Fruit fly (Drosophila melanogaster) whole organism, wandering third instar larva: ENCODE results near the gene APP-BP1.

Experiments used
- Abd-B ChIP-seq: fragments of >200 bp; optimal IDR thresholded peaks from 2 replicates; lab custom pipeline; 2017; ENCODE audit warnings: missing biosample characterization, missing genetic modification characterization
- CG32264 ChIP-seq: fragments of 200-800 bp; sonication (Bioruptor generic); optimal IDR thresholded peaks from 2 replicates; lab custom pipeline; 2016; ENCODE audit warnings: missing biosample characterization, missing genetic modification characterization
- CG9705 ChIP-seq: fragments of 200-800 bp; sonication (Bioruptor generic); optimal IDR thresholded peaks from 2 replicates; lab custom pipeline; 2018; ENCODE audit warnings: missing biosample characterization, mild to moderate bottlenecking, missing genetic modification characterization
- CrebA ChIP-seq: fragments of 200-800 bp; sonication (Bioruptor generic); optimal IDR thresholded peaks from 2 replicates; lab custom pipeline; 2016; ENCODE audit warnings: missing biosample characterization, mild to moderate bottlenecking, missing genetic modification characterization, borderline replicate concordance
- Dfd ChIP-seq: fragments of >200 bp; optimal IDR thresholded peaks from 2 replicates; lab custom pipeline; 2017; ENCODE audit warnings: missing biosample characterization, missing genetic modification characterization
- Dif ChIP-seq: fragments of 200-275, 200-300 bp; sonication (Bioruptor generic); optimal IDR thresholded peaks from 2 replicates; lab custom pipeline; 2018; ENCODE audit warnings: missing biosample characterization, missing genetic modification characterization; ENCODE audit not compliant: partially characterized antibody
- GATAd ChIP-seq: sonication (Bioruptor generic); optimal IDR thresholded peaks from 2 replicates; lab custom pipeline; 2016; ENCODE audit warnings: missing biosample characterization, missing genetic modification characterization
- HLH106 ChIP-seq: fragments of 200-800 bp; optimal IDR thresholded peaks from 3 replicates; lab custom pipeline; 2019; ENCODE audit warnings: missing biosample characterization, mild to moderate bottlenecking, missing genetic modification characterization, moderate library complexity
- Hnf4 ChIP-seq: fragments of 200-800 bp; sonication (Bioruptor generic); optimal IDR thresholded peaks from 2 replicates; lab custom pipeline; 2016; ENCODE audit warnings: missing biosample characterization, mild to moderate bottlenecking, missing genetic modification characterization
- Hr78 ChIP-seq: fragments of >200 bp; optimal IDR thresholded peaks from 2 replicates; lab custom pipeline; 2017; ENCODE audit warnings: missing biosample characterization, missing genetic modification characterization
- Hr83 ChIP-seq: fragments of 200-300 bp; sonication (Bioruptor generic); optimal IDR thresholded peaks from 2 replicates; lab custom pipeline; 2016; ENCODE audit warnings: missing biosample characterization, mild to moderate bottlenecking, missing genetic modification characterization, moderate library complexity; ENCODE audit not compliant: poor library complexity, severe bottlenecking
- Jra ChIP-seq: sonication (Bioruptor generic); optimal IDR thresholded peaks from 2 replicates; lab custom pipeline; 2016; ENCODE audit warnings: missing biosample characterization, missing genetic modification characterization
- Mio ChIP-seq: sonication (Bioruptor generic); optimal IDR thresholded peaks from 2 replicates; lab custom pipeline; 2016; ENCODE audit warnings: missing biosample characterization, missing genetic modification characterization
- Myc ChIP-seq: fragments of >200 bp; optimal IDR thresholded peaks from 2 replicates; lab custom pipeline; 2017
- N ChIP-seq: fragments of >200 bp; optimal IDR thresholded peaks from 2 replicates; lab custom pipeline; 2018; ENCODE audit warnings: missing biosample characterization, missing external identifiers, missing genetic modification characterization
- OdsH ChIP-seq: fragments of 200-800 bp; sonication (Bioruptor generic); optimal IDR thresholded peaks from 2 replicates; lab custom pipeline; 2016; ENCODE audit warnings: missing biosample characterization, mild to moderate bottlenecking, missing genetic modification characterization
- Rel ChIP-seq, 2 experiments: fragments of 200-800 bp; sonication (Bioruptor generic) in 1 of 2; optimal IDR thresholded peaks; 2 replicates in 1 of 2; 3 replicates in 1 of 2; lab custom pipeline; 2016 to 2019; ENCODE audit warnings: mild to moderate bottlenecking in 2 of 2, missing biosample characterization in 2 of 2, missing genetic modification characterization in 2 of 2, moderate library complexity in 1 of 2
- Sp1 ChIP-seq: fragments of 200-800 bp; sonication (Bioruptor generic); optimal IDR thresholded peaks from 3 replicates; lab custom pipeline; 2019; ENCODE audit warnings: missing biosample characterization, mild to moderate bottlenecking, missing genetic modification characterization, moderate library complexity
- Vsx2 ChIP-seq: fragments of 200-300, 225-300 bp; sonication (Bioruptor generic); optimal IDR thresholded peaks from 2 replicates; lab custom pipeline; 2018; ENCODE audit warnings: missing biosample characterization, missing genetic modification characterization; ENCODE audit not compliant: partially characterized antibody
- br ChIP-seq: fragments of 200-800 bp; sonication (Bioruptor generic); optimal IDR thresholded peaks from 2 replicates; lab custom pipeline; 2016; ENCODE audit warnings: missing biosample characterization, missing genetic modification characterization
- brk ChIP-seq: fragments of 200-800 bp; sonication (Bioruptor generic); optimal IDR thresholded peaks from 2 replicates; lab custom pipeline; 2016; ENCODE audit warnings: missing biosample characterization, mild to moderate bottlenecking, missing genetic modification characterization
- dl ChIP-seq, 2 experiments: fragments of 175-275, 200-275 bp in 1 of 2; fragments of 200-275 bp in 1 of 2; sonication (Bioruptor generic); optimal IDR thresholded peaks; lab custom pipeline; 2018; ENCODE audit warnings: mild to moderate bottlenecking in 2 of 2, missing biosample characterization in 2 of 2, missing genetic modification characterization in 2 of 2, moderate library complexity in 2 of 2; ENCODE audit not compliant: partially characterized antibody in 2 of 2, insufficient read depth in 1 of 2
- dmrt93B ChIP-seq: fragments of 200-800 bp; sonication (Bioruptor generic); optimal IDR thresholded peaks from 2 replicates; lab custom pipeline; 2018; ENCODE audit warnings: missing biosample characterization, mild to moderate bottlenecking, missing genetic modification characterization
- dsf ChIP-seq: sonication (Bioruptor generic); optimal IDR thresholded peaks from 2 replicates; lab custom pipeline; 2016; ENCODE audit warnings: missing biosample characterization, missing genetic modification characterization, borderline replicate concordance
- ey ChIP-seq: fragments of 200-800 bp; sonication (Bioruptor generic); optimal IDR thresholded peaks from 2 replicates; lab custom pipeline; 2016; ENCODE audit warnings: missing biosample characterization, missing genetic modification characterization
- foxo ChIP-seq, 2 experiments: fragments of 200-800 bp; sonication (Bioruptor generic); optimal IDR thresholded peaks; 2 replicates in 1 of 2; 3 replicates in 1 of 2; lab custom pipeline; 2016 to 2017; ENCODE audit warnings: missing biosample characterization in 2 of 2, missing genetic modification characterization in 2 of 2
- fru ChIP-seq: fragments of 200-800 bp; sonication (Bioruptor generic); optimal IDR thresholded peaks from 3 replicates; lab custom pipeline; 2016; ENCODE audit warnings: missing biosample characterization, mild to moderate bottlenecking, missing genetic modification characterization
- h ChIP-seq: fragments of 200-800 bp; sonication (Bioruptor generic); optimal IDR thresholded peaks from 3 replicates; lab custom pipeline; 2016; ENCODE audit warnings: missing biosample characterization, mild to moderate bottlenecking, missing genetic modification characterization
- jim ChIP-seq: fragments of 175-275, 200-325 bp; sonication (Bioruptor generic); optimal IDR thresholded peaks from 2 replicates; lab custom pipeline; 2016; ENCODE audit warnings: missing biosample characterization, mild to moderate bottlenecking, missing genetic modification characterization
- lola ChIP-seq: fragments of >200 bp; optimal IDR thresholded peaks from 2 replicates; lab custom pipeline; 2017; ENCODE audit warnings: missing biosample characterization, missing genetic modification characterization
- pan ChIP-seq: fragments of >200 bp; optimal IDR thresholded peaks from 2 replicates; lab custom pipeline; 2017
- psq ChIP-seq: fragments of 200-800 bp; sonication (Bioruptor generic); optimal IDR thresholded peaks from 3 replicates; lab custom pipeline; 2017; ENCODE audit warnings: missing biosample characterization, mild to moderate bottlenecking, missing genetic modification characterization, moderate library complexity
- rgr ChIP-seq: fragments of 200-800 bp; sonication (Bioruptor generic); optimal IDR thresholded peaks from 3 replicates; lab custom pipeline; 2016; ENCODE audit warnings: missing biosample characterization, mild to moderate bottlenecking, missing genetic modification characterization
- sage ChIP-seq: fragments of 200-800 bp; sonication (Bioruptor generic); optimal IDR thresholded peaks from 2 replicates; lab custom pipeline; 2016; ENCODE audit warnings: missing biosample characterization, mild to moderate bottlenecking, missing genetic modification characterization
- sv ChIP-seq: fragments of 200-800 bp; sonication (Bioruptor generic); optimal IDR thresholded peaks from 3 replicates; lab custom pipeline; 2016; ENCODE audit warnings: missing biosample characterization, missing genetic modification characterization
- tai ChIP-seq: sonication (Bioruptor generic); optimal IDR thresholded peaks from 2 replicates; lab custom pipeline; 2016; ENCODE audit warnings: missing biosample characterization, missing genetic modification characterization
- usp ChIP-seq: fragments of >200 bp; optimal IDR thresholded peaks from 2 replicates; lab custom pipeline; 2017; ENCODE audit warnings: missing biosample characterization, missing genetic modification characterization
- woc ChIP-seq: sonication (Bioruptor generic); optimal IDR thresholded peaks from 2 replicates; lab custom pipeline; 2016; ENCODE audit warnings: missing biosample characterization, mild to moderate bottlenecking, missing genetic modification characterization

APP-BP1 gene

dm6 chr3L:11052760-11053259 is 45.4 kb upstream of the APP-BP1 start:
- TF ChIP-seq Hr78 (GFP tag; lab: Kevin White, UChicago) (no peak), Myc (lab: Kevin White, UChicago) (no peak), dsf (GFP tag; lab: Kevin White, UChicago) (no peak), woc (GFP tag; lab: Kevin White, UChicago) (no peak), pan (lab: Kevin White, UChicago) (no peak), Hr83 (no peak), ey (no peak), dl (GFP tag; optimal IDR thresholded peaks at IDR 0.05; lab: Kevin White, UChicago; ENCODE audit: insufficient read depth in 1 of 2, partially characterized antibody in 2 of 2) (no peak), fru (GFP tag; lab: Kevin White, UChicago) (peak; percentile 4)

dm6 chr3L:11053843-11054242 is 44.4 kb upstream of the APP-BP1 start, which contains the start of gene CG7888:
CG7888 (plus strand) TSS chr3L:11054035.
- TF ChIP-seq Dfd (GFP tag; lab: Kevin White, UChicago) (no peak), sage (no peak), ey (no peak), Abd-B (GFP tag; lab: Kevin White, UChicago) (no peak), CG9705 (no peak), N (GFP tag; lab: Kevin White, UChicago) (no peak), Sp1 (GFP tag; lab: Kevin White, UChicago) (no peak), Hnf4 (GFP tag; lab: Kevin White, UChicago) (no peak), Hr78 (GFP tag; lab: Kevin White, UChicago) (no peak), psq (GFP tag; lab: Kevin White, UChicago) (no peak)

- no peak for TF ChIP-seq Dfd (GFP tag; lab: Kevin White, UChicago)
- TF ChIP-seq tai (GFP tag; lab: Kevin White, UChicago): no peak
- no peak for TF ChIP-seq dsf (GFP tag; lab: Kevin White, UChicago)
- no peak for TF ChIP-seq dmrt93B (GFP tag; lab: Kevin White, UChicago)
- TF ChIP-seq Mio: no peak
- TF ChIP-seq GATAd: no peak
- peak; percentile 37 for TF ChIP-seq Jra (GFP tag; lab: Kevin White, UChicago)
- TF ChIP-seq CG9705: peak; percentile 29
- TF ChIP-seq rgr (GFP tag; lab: Kevin White, UChicago): peak; percentile 78
- TF ChIP-seq usp (GFP tag; lab: Kevin White, UChicago): no peak
- peak; percentile 80 for TF ChIP-seq woc (GFP tag; lab: Kevin White, UChicago)
- TF ChIP-seq Rel (GFP tag; optimal IDR thresholded peaks at IDR 0.05; lab: Kevin White, UChicago): no peak
- TF ChIP-seq Rel (tag; optimal IDR thresholded peaks at IDR 0.05; lab: Kevin White, UChicago): peak; percentile 23
- no peak for TF ChIP-seq CrebA
- TF ChIP-seq brk (GFP tag; lab: Kevin White, UChicago): no peak
- peak; percentile 74 for TF ChIP-seq HLH106 (tag; lab: Kevin White, UChicago)
- TF ChIP-seq N (GFP tag; lab: Kevin White, UChicago): no peak
- TF ChIP-seq Dif (GFP tag; lab: Kevin White, UChicago): no peak
- no peak for TF ChIP-seq Abd-B (GFP tag; lab: Kevin White, UChicago)
- TF ChIP-seq lola (GFP tag; lab: Kevin White, UChicago): no peak
- no peak for TF ChIP-seq Hr78 (GFP tag; lab: Kevin White, UChicago)
- no peak for TF ChIP-seq dl (GFP tag; optimal IDR thresholded peaks at IDR 0.05; lab: Kevin White, UChicago; ENCODE audit: insufficient read depth in 1 of 2, partially characterized antibody in 2 of 2)
- peak; percentile 63 for TF ChIP-seq br (GFP tag; lab: Kevin White, UChicago)
- no peak for TF ChIP-seq pan (lab: Kevin White, UChicago)
- no peak for TF ChIP-seq Vsx2 (GFP tag; lab: Kevin White, UChicago)
- TF ChIP-seq ey: peak; percentile 66
- TF ChIP-seq foxo (GFP tag; optimal IDR thresholded peaks at IDR 0.05; lab: Kevin White, UChicago): peak in 1 of 2 experiments; percentile 82
- TF ChIP-seq OdsH (GFP tag; lab: Kevin White, UChicago): peak; percentile 72
- TF ChIP-seq sage: peak; percentile 31
- peak; percentile 23 for TF ChIP-seq sv (GFP tag; lab: Kevin White, UChicago)
- TF ChIP-seq fru (GFP tag; lab: Kevin White, UChicago): peak; percentile 77
- peak; percentile 18 for TF ChIP-seq CG32264 (GFP tag; lab: Kevin White, UChicago)
- TF ChIP-seq Sp1 (GFP tag; lab: Kevin White, UChicago): peak; percentile 77
- TF ChIP-seq Hnf4 (GFP tag; lab: Kevin White, UChicago): peak; percentile 59
- TF ChIP-seq psq (GFP tag; lab: Kevin White, UChicago): peak; percentile 50
- no peak for TF ChIP-seq Hr83
- no peak for TF ChIP-seq jim
- TF ChIP-seq Myc (lab: Kevin White, UChicago): no peak
- TF ChIP-seq h (GFP tag; lab: Kevin White, UChicago): peak; percentile 84
- TF ChIP-seq, all 38 proteins: peak for 18
Observed at dm6 chr3L:11061200-11061599, 37.0 kb upstream of the APP-BP1 start, which contains the start of the genes CG6321 and Blos2. CG6321 (minus strand) TSS chr3L:11061224. Blos2 (plus strand) TSS chr3L:11061571.
